Worm (Caenorhabditis elegans) whole organism, early embryonic: Measurements from ENCODE around the gene M162.5.

Experiments
- B0310.2 ChIP-seq: sonication (generic microtip); optimal IDR thresholded peaks from 2 replicates; lab custom pipeline; 2016; ENCODE audit warnings: mild to moderate bottlenecking, missing genetic modification characterization, missing compliant biosample characterization
- F13C5.2 ChIP-seq: sonication (generic microtip); optimal IDR thresholded peaks from 2 replicates; lab custom pipeline; 2017; ENCODE audit warnings: mild to moderate bottlenecking, missing genetic modification characterization, inconsistent platforms, missing compliant biosample characterization
- aly-1 ChIP-seq: sonication (generic microtip); optimal IDR thresholded peaks from 2 replicates; lab custom pipeline; 2016; ENCODE audit warnings: missing genetic modification characterization, missing compliant biosample characterization
- ama-1 ChIP-seq: fragments of 150-350 bp; optimal IDR thresholded peaks from 2 replicates; lab custom pipeline; 2014
- ceh-13 ChIP-seq: fragments of 200-800 bp; sonication (Bioruptor generic); optimal IDR thresholded peaks from 2 replicates; lab custom pipeline; 2018; ENCODE audit warnings: mild to moderate bottlenecking, missing genetic modification characterization, missing compliant biosample characterization
- ceh-36 ChIP-seq: sonication (generic microtip); optimal IDR thresholded peaks from 2 replicates; lab custom pipeline; 2016; ENCODE audit warnings: missing genetic modification characterization, inconsistent platforms, missing compliant biosample characterization
- ets-7 ChIP-seq: sonication (generic microtip); optimal IDR thresholded peaks from 2 replicates; lab custom pipeline; 2016; ENCODE audit warnings: missing genotype, missing genetic modification characterization, missing compliant biosample characterization
- flt-1 ChIP-seq: fragments of 200-800 bp; sonication (Bioruptor generic); IDR thresholded peaks from 2 replicates; pipeline ENCODE4 v1.3.6; 2022; ENCODE audit warnings: missing genetic modification characterization, missing compliant biosample characterization
- hmbx-1 ChIP-seq: sonication (generic microtip); optimal IDR thresholded peaks from 2 replicates; lab custom pipeline; 2016; ENCODE audit warnings: mild to moderate bottlenecking, missing genetic modification characterization, missing compliant biosample characterization
- hmg-4 ChIP-seq: fragments of 200-800 bp; sonication (Bioruptor generic); optimal IDR thresholded peaks from 2 replicates; lab custom pipeline; 2018; ENCODE audit warnings: mild to moderate bottlenecking, missing genetic modification characterization, missing compliant biosample characterization
- hnd-1 ChIP-seq: sonication (generic microtip); optimal IDR thresholded peaks from 2 replicates; lab custom pipeline; 2016; ENCODE audit warnings: missing genetic modification characterization, missing compliant biosample characterization
- pes-1 ChIP-seq: fragments of 200-800 bp; sonication (Bioruptor generic); IDR thresholded peaks from 2 replicates; pipeline ENCODE4 v1.3.6; 2022; ENCODE audit warnings: missing genetic modification reagents, missing genetic modification characterization, missing compliant biosample characterization
- scrt-1 ChIP-seq: fragments of 200-800 bp; sonication (Bioruptor generic); IDR thresholded peaks from 2 replicates; pipeline ENCODE4 v1.3.6; 2022; ENCODE audit warnings: missing genetic modification characterization, missing compliant biosample characterization
- sea-1 ChIP-seq: fragments of 200-800 bp; sonication (Bioruptor generic); conservative IDR thresholded peaks from 2 replicates; pipeline ENCODE4 v1.3.6; 2022; ENCODE audit warnings: missing genetic modification characterization, missing compliant biosample characterization
- tbx-11 ChIP-seq: fragments of 200-800 bp; sonication (Bioruptor generic); IDR thresholded peaks from 2 replicates; pipeline ENCODE4 v1.3.6; 2022; ENCODE audit warnings: missing genetic modification characterization, missing compliant biosample characterization
- tbx-37 ChIP-seq: fragments of 200-800 bp; sonication (Bioruptor generic); conservative IDR thresholded peaks from 2 replicates; pipeline ENCODE4 v1.3.6; 2022; ENCODE audit warnings: missing genetic modification reagents, missing genetic modification characterization, missing compliant biosample characterization
- tra-4 ChIP-seq: sonication (generic microtip); optimal IDR thresholded peaks from 2 replicates; lab custom pipeline; 2017; ENCODE audit warnings: missing genetic modification characterization, missing compliant biosample characterization

Gene M162.5

DNA sequence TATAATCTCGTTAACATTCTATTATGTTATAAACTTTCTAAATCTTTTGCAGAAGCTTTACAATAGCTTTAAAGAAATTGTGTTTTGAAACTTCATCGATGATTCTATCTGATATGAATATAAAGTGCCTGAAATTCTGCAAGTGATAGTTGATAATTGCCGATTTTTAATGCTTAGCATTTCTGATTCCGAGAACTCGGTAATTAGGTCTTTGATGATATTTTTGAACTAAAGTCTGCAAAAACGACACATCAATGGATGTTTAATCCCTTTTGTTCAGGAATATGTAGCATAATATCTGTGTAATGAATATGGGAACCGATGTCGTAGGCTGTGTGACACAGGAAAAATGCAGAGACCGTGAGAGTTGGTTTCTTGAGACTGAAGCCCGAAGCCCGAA, 41.9 kb downstream of the M162.5 start:
- TF ChIP-seq tbx-37 (no peak), aly-1 (tag; lab: Kevin White, UChicago) (no peak), ceh-36 (tag; lab: Kevin White, UChicago) (no peak), hnd-1 (tag; lab: Kevin White, UChicago) (no peak), ets-7 (tag; lab: Kevin White, UChicago) (no peak), F13C5.2 (tag; lab: Kevin White, UChicago) (no peak), hmbx-1 (tag; lab: Kevin White, UChicago) (no peak), tbx-11 (GFP tag; lab: Robert Waterston, UW) (no peak), flt-1 (GFP tag; lab: Robert Waterston, UW) (no peak), sea-1 (GFP tag; lab: Robert Waterston, UW) (no peak), tra-4 (tag; lab: Kevin White, UChicago) (no peak), ceh-13 (GFP tag; lab: Kevin White, UChicago) (no peak), hmg-4 (GFP tag; lab: Kevin White, UChicago) (no peak), ama-1 (lab: Kevin White, UChicago) (no peak), scrt-1 (GFP tag; lab: Robert Waterston, UW) (no peak), B0310.2 (tag; lab: Kevin White, UChicago) (no peak), pes-1 (GFP tag; lab: Robert Waterston, UW) (no peak)

DNA sequence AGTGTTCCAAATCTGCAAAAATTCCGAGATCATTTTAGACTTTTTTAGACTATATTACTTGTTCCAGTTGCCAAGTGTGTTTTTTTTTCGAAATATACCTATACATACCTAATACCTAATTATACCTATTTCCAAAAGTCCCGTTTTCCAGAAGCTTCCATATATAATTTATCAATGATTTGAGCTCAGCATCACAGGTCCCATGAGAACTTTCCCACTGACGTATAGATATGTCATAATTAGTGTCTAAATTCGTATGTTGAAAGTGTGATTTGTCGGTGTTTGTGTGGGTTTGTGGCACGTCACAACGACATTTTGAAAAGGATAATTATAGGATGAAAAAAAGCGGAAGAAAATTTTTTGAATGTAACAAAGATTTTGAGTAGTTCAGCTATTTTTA, 44.7 kb downstream of the M162.5 start:
- TF ChIP-seq pes-1 (GFP tag; lab: Robert Waterston, UW) (no peak), tra-4 (tag; lab: Kevin White, UChicago) (no peak), sea-1 (GFP tag; lab: Robert Waterston, UW) (no peak), scrt-1 (GFP tag; lab: Robert Waterston, UW) (no peak), ets-7 (tag; lab: Kevin White, UChicago) (no peak), ama-1 (lab: Kevin White, UChicago) (no peak), aly-1 (tag; lab: Kevin White, UChicago) (no peak)

DNA sequence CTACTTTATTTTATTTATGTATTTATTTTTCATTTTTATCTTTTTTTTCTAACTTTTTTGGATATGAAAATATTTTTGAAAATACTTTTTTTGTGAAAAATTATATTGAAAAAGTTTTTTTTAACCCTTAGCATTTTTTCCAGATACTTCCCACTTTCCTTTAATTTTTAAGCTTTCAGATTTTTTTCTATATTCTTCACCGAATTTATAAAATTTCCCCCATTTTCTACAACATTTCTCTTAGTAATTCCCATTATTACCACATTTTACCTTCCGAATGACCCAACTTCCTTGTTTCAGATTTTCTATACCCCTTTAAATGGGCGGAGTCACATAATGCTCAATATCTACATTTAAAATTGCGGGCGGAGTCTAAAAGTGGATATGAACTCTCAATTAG, 54.0 kb downstream of the M162.5 start, which contains the start of gene daf-28:
Gene daf-28, plus strand, starts transcription at position 301 of the 400 bp plus-strand sequence.
- no peak for TF ChIP-seq ets-7 (tag; lab: Kevin White, UChicago)
- TF ChIP-seq tra-4 (tag; lab: Kevin White, UChicago), result no peak
- no peak for TF ChIP-seq aly-1 (tag; lab: Kevin White, UChicago)
- TF ChIP-seq hmbx-1 (tag; lab: Kevin White, UChicago), result no peak
- TF ChIP-seq ceh-13 (GFP tag; lab: Kevin White, UChicago), result no peak
- no peak for TF ChIP-seq hnd-1 (tag; lab: Kevin White, UChicago)
- TF ChIP-seq tbx-37, result no peak
- TF ChIP-seq pes-1 (GFP tag; lab: Robert Waterston, UW), result no peak
- TF ChIP-seq hmg-4 (GFP tag; lab: Kevin White, UChicago), result no peak
- TF ChIP-seq ceh-36 (tag; lab: Kevin White, UChicago), result no peak
- TF ChIP-seq flt-1 (GFP tag; lab: Robert Waterston, UW), result no peak
- no peak for TF ChIP-seq ama-1 (lab: Kevin White, UChicago)
- no peak for TF ChIP-seq scrt-1 (GFP tag; lab: Robert Waterston, UW)
- no peak for TF ChIP-seq tbx-11 (GFP tag; lab: Robert Waterston, UW)
- no peak for TF ChIP-seq F13C5.2 (tag; lab: Kevin White, UChicago)
